Worm (Caenorhabditis elegans) whole organism, L4 larva: ENCODE data around the gene R09A8.5.
A peak's percentile ranks its signal among the peaks of the same experiment; 100 is the strongest.

Source experiments
- D1046.2 ChIP-seq: fragments of 200-800 bp; sonication (Bioruptor generic); IDR thresholded peaks from 2 replicates; pipeline ENCODE4 v1.3.6; 2022; ENCODE audit warnings: missing genetic modification characterization, missing compliant biosample characterization
- F49E8.2 ChIP-seq: sonication (generic microtip); optimal IDR thresholded peaks from 2 replicates; lab custom pipeline; 2016; ENCODE audit warnings: missing compliant biosample characterization, mild to moderate bottlenecking, missing genetic modification characterization, borderline replicate concordance
- R02D3.7 ChIP-seq: fragments of 150-350 bp; sonication (generic microtip); optimal IDR thresholded peaks from 3 replicates; lab custom pipeline; 2014; ENCODE audit warnings: missing biosample characterization, missing genetic modification characterization
- T20F7.1 ChIP-seq: fragments of 200-800 bp; sonication (Bioruptor generic); optimal IDR thresholded peaks from 2 replicates; lab custom pipeline; 2018; ENCODE audit warnings: mild to moderate bottlenecking, missing genetic modification characterization, missing compliant biosample characterization
- Y105C5A.15 ChIP-seq: fragments of 200-800 bp; sonication (Bioruptor generic); IDR thresholded peaks from 2 replicates; pipeline ENCODE4 v1.3.6; 2022; ENCODE audit warnings: missing genetic modification characterization, missing compliant biosample characterization
- Y5F2A.4 ChIP-seq: fragments of 200-800 bp; sonication (Bioruptor generic); optimal IDR thresholded peaks from 2 replicates; lab custom pipeline; 2018; ENCODE audit warnings: mild to moderate bottlenecking, missing genetic modification characterization, missing compliant biosample characterization
- Y75B8A.6 ChIP-seq: fragments of 200-800 bp; sonication (Bioruptor generic); IDR thresholded peaks from 2 replicates; pipeline ENCODE4 v1.3.6; 2022; ENCODE audit warnings: missing genetic modification reagents, missing genetic modification characterization, missing compliant biosample characterization
- ZK337.2 ChIP-seq: fragments of 200-800 bp; sonication (Bioruptor generic); IDR thresholded peaks from 2 replicates; pipeline ENCODE4 v1.3.6; 2022; ENCODE audit warnings: missing genetic modification reagents, missing genetic modification characterization, missing compliant biosample characterization
- aha-1 ChIP-seq: fragments of 150-350 bp; peaks from one replicate; lab custom pipeline; 2014; ENCODE audit warnings: missing biosample characterization, missing genetic modification characterization
- ceh-28 ChIP-seq: fragments of 150-350 bp; optimal IDR thresholded peaks from 2 replicates; lab custom pipeline; 2014; ENCODE audit warnings: missing biosample characterization, missing genetic modification reagents, missing genetic modification characterization
- ceh-44 ChIP-seq: fragments of 200-800 bp; sonication (Bioruptor generic); IDR thresholded peaks from 2 replicates; pipeline ENCODE4 v1.3.6; 2022; ENCODE audit warnings: missing genetic modification reagents, missing genetic modification characterization, missing compliant biosample characterization
- ceh-62 ChIP-seq: sonication (generic microtip); optimal IDR thresholded peaks from 2 replicates; lab custom pipeline; 2017; ENCODE audit warnings: missing biosample characterization, missing genetic modification characterization
- ceh-82 ChIP-seq: sonication (generic microtip); optimal IDR thresholded peaks from 2 replicates; lab custom pipeline; 2017; ENCODE audit warnings: missing biosample characterization, missing genetic modification characterization
- ces-1 ChIP-seq: fragments of 150-350 bp; sonication (generic microtip); optimal IDR thresholded peaks from 4 replicates; lab custom pipeline; 2014; ENCODE audit warnings: missing biosample characterization, missing genetic modification reagents, missing genetic modification characterization
- ctbp-1 ChIP-seq: fragments of 200-800 bp; sonication (Bioruptor generic); IDR thresholded peaks from 2 replicates; pipeline ENCODE4 v1.3.6; 2022; ENCODE audit warnings: missing genetic modification reagents, missing genetic modification characterization, missing compliant biosample characterization
- daf-19 ChIP-seq: fragments of 200-800 bp; sonication (Bioruptor generic); conservative IDR thresholded peaks from 2 replicates; pipeline ENCODE4 v1.3.6; 2022; ENCODE audit warnings: missing genetic modification characterization, missing compliant biosample characterization
- dmd-6 ChIP-seq: fragments of 200-800 bp; sonication (Bioruptor generic); IDR thresholded peaks from 2 replicates; pipeline ENCODE4 v1.3.6; 2022; ENCODE audit warnings: missing genetic modification reagents, missing genetic modification characterization, missing compliant biosample characterization
- dmd-9 ChIP-seq: fragments of 200-800 bp; sonication (Bioruptor generic); IDR thresholded peaks from 2 replicates; pipeline ENCODE4 v1.3.6; 2022; ENCODE audit warnings: missing genetic modification reagents, missing genetic modification characterization, missing compliant biosample characterization
- dpl-1 ChIP-seq: fragments of 150-350 bp; optimal IDR thresholded peaks from 2 replicates; lab custom pipeline; 2014; ENCODE audit warnings: missing biosample characterization, missing genetic modification reagents, missing genetic modification characterization
- duxl-1 ChIP-seq: sonication (generic microtip); optimal IDR thresholded peaks from 2 replicates; lab custom pipeline; 2016; ENCODE audit warnings: mild to moderate bottlenecking, missing genetic modification characterization, moderate library complexity, missing compliant biosample characterization; ENCODE audit not compliant: poor library complexity
- egl-27 ChIP-seq: sonication (generic microtip); optimal IDR thresholded peaks from 3 replicates; lab custom pipeline; 2017; ENCODE audit warnings: missing biosample characterization, missing genetic modification reagents, missing genetic modification characterization
- hif-1 ChIP-seq, 2 experiments: sonication (generic microtip); optimal IDR thresholded peaks; 2 replicates each; lab custom pipeline; 2016 to 2017; ENCODE audit warnings: missing compliant biosample characterization in 2 of 2, missing genetic modification characterization in 2 of 2, missing genetic modification reagents in 2 of 2, missing genotype in 2 of 2, mild to moderate bottlenecking in 1 of 2
- hlh-11 ChIP-seq: fragments of 200-800 bp; sonication (Bioruptor generic); optimal IDR thresholded peaks from 2 replicates; lab custom pipeline; 2018; ENCODE audit warnings: mild to moderate bottlenecking, missing genetic modification characterization, missing compliant biosample characterization
- hlh-30 ChIP-seq: sonication (generic microtip); optimal IDR thresholded peaks from 2 replicates; lab custom pipeline; 2017; ENCODE audit warnings: antibody characterized with exemption, mild to moderate bottlenecking, missing genetic modification characterization, missing compliant biosample characterization; ENCODE audit not compliant: insufficient read depth
- hmg-1.1 ChIP-seq: fragments of 200-800 bp; sonication (Bioruptor generic); IDR thresholded peaks from 2 replicates; pipeline ENCODE4 v1.3.6; 2022; ENCODE audit warnings: missing genetic modification reagents, missing genetic modification characterization, missing compliant biosample characterization
- jun-1 ChIP-seq: fragments of 150-350 bp; optimal IDR thresholded peaks from 2 replicates; lab custom pipeline; 2014; ENCODE audit warnings: missing biosample characterization, missing genetic modification reagents, missing genetic modification characterization
- lim-7 ChIP-seq: fragments of 200-800 bp; sonication (Bioruptor generic); IDR thresholded peaks from 2 replicates; pipeline ENCODE4 v1.3.6; 2022; ENCODE audit warnings: missing genetic modification characterization, missing compliant biosample characterization
- lir-3 ChIP-seq: sonication (generic microtip); optimal IDR thresholded peaks from 2 replicates; lab custom pipeline; 2016; ENCODE audit warnings: mild to moderate bottlenecking, missing genetic modification characterization, missing compliant biosample characterization
- lsy-2 ChIP-seq, 2 experiments: fragments of 150-350 bp in 1 of 2; sonication (generic microtip) in 1 of 2; optimal IDR thresholded peaks; 2 replicates each; lab custom pipeline; 2014 to 2017; ENCODE audit warnings: missing biosample characterization in 2 of 2, missing genetic modification characterization in 2 of 2
- madf-5 ChIP-seq, 2 experiments: fragments of 200-800 bp; sonication (Bioruptor generic); IDR thresholded peaks; 2 replicates each; pipeline ENCODE4 v1.3.6; 2022; ENCODE audit warnings: missing compliant biosample characterization in 2 of 2, missing genetic modification characterization in 2 of 2
- madf-9 ChIP-seq: fragments of 200-800 bp; sonication (Bioruptor generic); conservative IDR thresholded peaks from 2 replicates; pipeline ENCODE4 v1.3.6; 2022; ENCODE audit warnings: missing genetic modification reagents, missing genetic modification characterization, missing compliant biosample characterization
- mep-1 ChIP-seq: fragments of 150-350 bp; sonication (generic microtip); optimal IDR thresholded peaks from 3 replicates; lab custom pipeline; 2014; ENCODE audit warnings: missing biosample characterization, missing genetic modification characterization
- nhr-102 ChIP-seq: sonication (generic microtip); optimal IDR thresholded peaks from 2 replicates; lab custom pipeline; 2016; ENCODE audit warnings: mild to moderate bottlenecking, missing genetic modification characterization, moderate library complexity, missing compliant biosample characterization
- nhr-25 ChIP-seq: sonication (generic microtip); optimal IDR thresholded peaks from 2 replicates; lab custom pipeline; 2017; ENCODE audit warnings: missing genetic modification characterization, mild to moderate bottlenecking, missing compliant biosample characterization, antibody characterized with exemption, moderate library complexity, borderline replicate concordance; ENCODE audit not compliant: insufficient read depth
- nhr-41 ChIP-seq: fragments of 200-800 bp; sonication (Bioruptor generic); IDR thresholded peaks from 2 replicates; pipeline ENCODE4 v1.3.6; 2022; ENCODE audit warnings: missing genetic modification reagents, missing genetic modification characterization, missing compliant biosample characterization
- nhr-42 ChIP-seq: fragments of 200-800 bp; sonication (Bioruptor generic); IDR thresholded peaks from 2 replicates; pipeline ENCODE4 v1.3.6; 2022; ENCODE audit warnings: missing genetic modification characterization, missing compliant biosample characterization
- pha-4 ChIP-seq, 2 experiments: fragments of 150-350 bp in 1 of 2; fragments of 200-800 bp in 1 of 2; sonication (Bioruptor generic) in 1 of 2; IDR thresholded peaks in 1 of 2; optimal IDR thresholded peaks in 1 of 2; 2 replicates each; pipeline versions ENCODE4 v1.3.6 to Lab custom; 2014 to 2022; ENCODE audit warnings: missing genetic modification characterization in 2 of 2, missing genetic modification reagents in 2 of 2, missing biosample characterization in 1 of 2, missing compliant biosample characterization in 1 of 2
- pqm-1 ChIP-seq: sonication (generic microtip); optimal IDR thresholded peaks from 2 replicates; lab custom pipeline; 2017; ENCODE audit warnings: missing biosample characterization, missing genetic modification characterization
- rbr-2 ChIP-seq: sonication (generic microtip); optimal IDR thresholded peaks from 2 replicates; lab custom pipeline; 2016; ENCODE audit warnings: missing genotype, missing genetic modification characterization, missing compliant biosample characterization
- set-16 ChIP-seq: fragments of 200-800 bp; sonication (Bioruptor generic); IDR thresholded peaks from 2 replicates; pipeline ENCODE4 v1.3.6; 2022; ENCODE audit warnings: missing genetic modification reagents, missing genetic modification characterization, missing compliant biosample characterization
- snpc-1.2 ChIP-seq: fragments of 200-800 bp; sonication (Bioruptor generic); IDR thresholded peaks from 2 replicates; pipeline ENCODE4 v1.3.6; 2022; ENCODE audit warnings: missing genetic modification reagents, missing genetic modification characterization, missing compliant biosample characterization
- spr-3 ChIP-seq: fragments of 200-800 bp; sonication (Bioruptor generic); optimal IDR thresholded peaks from 2 replicates; lab custom pipeline; 2018; ENCODE audit warnings: mild to moderate bottlenecking, missing genetic modification characterization, missing compliant biosample characterization
- unc-39 ChIP-seq: sonication (generic microtip); optimal IDR thresholded peaks from 2 replicates; lab custom pipeline; 2017; ENCODE audit warnings: missing biosample characterization, missing genetic modification characterization
- zfp-3 ChIP-seq: fragments of 200-800 bp; sonication (Bioruptor generic); conservative IDR thresholded peaks from 2 replicates; pipeline ENCODE4 v1.3.6; 2022; ENCODE audit warnings: missing genetic modification reagents, missing genetic modification characterization, missing compliant biosample characterization
- zip-11 ChIP-seq: fragments of 200-800 bp; sonication (Bioruptor generic); IDR thresholded peaks from 2 replicates; pipeline ENCODE4 v1.3.6; 2022; ENCODE audit warnings: missing genetic modification characterization, missing compliant biosample characterization
- zip-2 ChIP-seq: fragments of 150-350 bp; optimal IDR thresholded peaks from 2 replicates; lab custom pipeline; 2014; ENCODE audit warnings: missing biosample characterization, missing genetic modification characterization
- ztf-7 ChIP-seq: fragments of 150-350 bp; optimal IDR thresholded peaks from 2 replicates; lab custom pipeline; 2014; ENCODE audit warnings: missing biosample characterization, missing genetic modification characterization

Gene R09A8.5

ce11 chrX:12663114-12663513, 22.8 kb upstream of the R09A8.5 start:
- no peak for TF ChIP-seq lim-7
- no peak for TF ChIP-seq zip-11 (GFP tag; lab: Robert Waterston, UW)
- no peak for TF ChIP-seq rbr-2 (tag; lab: Kevin White, UChicago)
- TF ChIP-seq hif-1 (tag; optimal IDR thresholded peaks at IDR 0.05; lab: Kevin White, UChicago) = no peak
- peak; percentile 21; the same call in 1 of the 2 replicates for TF ChIP-seq ctbp-1 (GFP tag; lab: Robert Waterston, UW)
- TF ChIP-seq T20F7.1 = no peak
- TF ChIP-seq aha-1 (tag; lab: Kevin White, UChicago) = peak; percentile 95
- no peak for TF ChIP-seq jun-1
- peak; percentile 47 for TF ChIP-seq nhr-25
- no peak for TF ChIP-seq set-16 (GFP tag; lab: Robert Waterston, UW)
- no peak for TF ChIP-seq ceh-28
- TF ChIP-seq duxl-1 (tag; lab: Kevin White, UChicago) = peak; percentile 10
- TF ChIP-seq Y75B8A.6 (GFP tag; lab: Robert Waterston, UW) = no peak
- no peak for TF ChIP-seq Y5F2A.4 (GFP tag; lab: Kevin White, UChicago)
- TF ChIP-seq, all 104 proteins: peak for 4

ce11 chrX:12661091-12661526, 20.8 kb upstream of the R09A8.5 start:
- peak in 1 of 2 experiments; percentile 75; a peak in 1 of 4 replicates for TF ChIP-seq madf-5 (GFP tag; IDR thresholded peaks at IDR 0.05; lab: Robert Waterston, UW)
- TF ChIP-seq nhr-42 = peak; percentile 72
- peak; percentile 85 for TF ChIP-seq spr-3 (GFP tag; lab: Kevin White, UChicago)
- no peak for TF ChIP-seq ces-1 (GFP tag; lab: Kevin White, UChicago)
- TF ChIP-seq hmg-1.1 (GFP tag; lab: Robert Waterston, UW) = peak; percentile 92
- TF ChIP-seq dmd-9 (GFP tag; lab: Robert Waterston, UW) = peak; percentile 83; the same call in 1 of the 2 replicates
- 0 out of 2 replicates have a peak, but pooled peaks have one; percentile 66 for TF ChIP-seq D1046.2 (GFP tag; lab: Robert Waterston, UW)
- peak; percentile 57; the same call in 1 of the 2 replicates for TF ChIP-seq zip-11 (GFP tag; lab: Robert Waterston, UW)
- peak; percentile 95 for TF ChIP-seq hlh-30 (tag; lab: Kevin White, UChicago)
- no peak for TF ChIP-seq unc-39 (tag; lab: Kevin White, UChicago)
- TF ChIP-seq lim-7 = peak; percentile 81
- TF ChIP-seq lir-3 (tag; lab: Kevin White, UChicago) = peak; percentile 61
- TF ChIP-seq mep-1 (tag; lab: Kevin White, UChicago) = peak; percentile 74
- TF ChIP-seq hlh-11 (tag; lab: Kevin White, UChicago) = peak; percentile 73
- no peak for TF ChIP-seq egl-27 (tag; lab: Kevin White, UChicago)
- peak; percentile 80 for TF ChIP-seq madf-9 (GFP tag; lab: Robert Waterston, UW)
- no peak for TF ChIP-seq Y75B8A.6 (GFP tag; lab: Robert Waterston, UW)
- peak; percentile 82 for TF ChIP-seq nhr-102
- TF ChIP-seq pha-4 (GFP tag; IDR thresholded peaks at IDR 0.05; lab: Robert Waterston, UW) = peak; percentile 75; the same call in 1 of the 2 replicates
- TF ChIP-seq pha-4 (tag; optimal IDR thresholded peaks at IDR 0.05; lab: Kevin White, UChicago) = no peak
- no peak for TF ChIP-seq ceh-62
- TF ChIP-seq nhr-41 (GFP tag; lab: Robert Waterston, UW) = no peak
- peak; percentile 61 for TF ChIP-seq daf-19
- no peak for TF ChIP-seq R02D3.7 (tag; lab: Kevin White, UChicago)
- TF ChIP-seq set-16 (GFP tag; lab: Robert Waterston, UW) = peak; percentile 38; the same call in 1 of the 2 replicates
- no peak for TF ChIP-seq dpl-1 (GFP tag; lab: Kevin White, UChicago)
- TF ChIP-seq zfp-3 (GFP tag; lab: Robert Waterston, UW) = peak; percentile 68; the same call in 1 of the 2 replicates
- TF ChIP-seq ZK337.2 (GFP tag; lab: Robert Waterston, UW) = peak; percentile 38; the same call in 1 of the 2 replicates
- TF ChIP-seq pqm-1 (tag; lab: Kevin White, UChicago) = no peak
- peak in 1 of 2 experiments; percentile 72 for TF ChIP-seq hif-1 (tag; optimal IDR thresholded peaks at IDR 0.05; lab: Kevin White, UChicago)
- TF ChIP-seq ztf-7 (tag; lab: Kevin White, UChicago) = peak; percentile 43
- TF ChIP-seq duxl-1 (tag; lab: Kevin White, UChicago) = peak; percentile 59
- peak; percentile 83; the same call in 1 of the 2 replicates for TF ChIP-seq ceh-44 (GFP tag; lab: Robert Waterston, UW)
- peak; percentile 74 for TF ChIP-seq F49E8.2
- no peak for TF ChIP-seq ceh-82 (tag; lab: Kevin White, UChicago)
- no peak for TF ChIP-seq zip-2 (tag; lab: Kevin White, UChicago)
- TF ChIP-seq dmd-6 = peak; percentile 57
- TF ChIP-seq snpc-1.2 (GFP tag; lab: Robert Waterston, UW) = peak; percentile 92
- TF ChIP-seq lsy-2 (tag; optimal IDR thresholded peaks at IDR 0.05; lab: Kevin White, UChicago) = peak in 1 of 2 experiments; percentile 63
- TF ChIP-seq Y105C5A.15 (GFP tag; lab: Robert Waterston, UW) = peak; percentile 77; the same call in 1 of the 2 replicates
